Worm (Caenorhabditis elegans): ENCODE data around the gene ndub-5.

DNA sequence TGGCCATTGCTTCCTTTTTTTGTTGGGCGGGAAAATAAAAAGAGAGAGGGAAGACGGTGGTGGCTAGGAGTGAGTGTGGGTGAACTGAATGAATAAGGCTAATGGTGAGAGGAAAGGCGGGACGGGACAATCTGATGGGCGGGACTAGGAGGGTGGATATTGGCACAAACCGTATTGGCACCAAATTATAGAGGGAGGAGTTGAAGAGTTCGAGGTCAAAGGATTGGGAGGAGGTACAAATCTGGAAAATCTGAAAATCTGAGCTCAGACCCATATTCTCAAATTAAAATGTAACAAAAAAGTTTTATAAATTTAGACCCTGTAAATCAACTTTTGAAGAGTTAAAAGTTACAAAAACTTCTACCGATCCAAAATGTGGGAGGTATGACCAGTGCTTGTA is 47.6 kb upstream of the ndub-5 start, which contains the start of gene hlh-14:
- TF ChIP-seq him-1 (tag; optimal IDR thresholded peaks at IDR 0.05) (no peak), W03F9.2 (tag; optimal IDR thresholded peaks at IDR 0.05) (no peak), dao-5 (tag; optimal IDR thresholded peaks at IDR 0.05) (no peak)

All from whole organism, L4/young adult.